Fruit fly (Drosophila melanogaster) whole organism, embryonic: ENCODE measurements around the gene Mtr3.

Experiments used
- Asciz ChIP-seq: fragments of 200-800 bp; sonication (Bioruptor generic); optimal IDR thresholded peaks from 2 replicates; lab custom pipeline; 2017; ENCODE audit warnings: missing biosample characterization, mild to moderate bottlenecking, missing genetic modification characterization, missing genetic modification reagents
- CG10654 ChIP-seq: fragments of 200-800 bp; sonication (Bioruptor generic); optimal IDR thresholded peaks from 2 replicates; lab custom pipeline; 2016; ENCODE audit warnings: missing biosample characterization, missing genetic modification characterization
- CG11504 ChIP-seq: fragments of 200-800 bp; sonication (Bioruptor generic); optimal IDR thresholded peaks from 3 replicates; lab custom pipeline; 2019; ENCODE audit warnings: missing biosample characterization, mild to moderate bottlenecking, missing genetic modification characterization, moderate library complexity
- CG12071 ChIP-seq: fragments of 200-800 bp; sonication (Bioruptor generic); optimal IDR thresholded peaks from 3 replicates; lab custom pipeline; 2018; ENCODE audit warnings: missing biosample characterization, mild to moderate bottlenecking, missing genetic modification characterization
- CG12299 ChIP-seq: fragments of 200-800 bp; sonication (Bioruptor generic); optimal IDR thresholded peaks from 2 replicates; lab custom pipeline; 2018; ENCODE audit warnings: missing biosample characterization, mild to moderate bottlenecking, missing genetic modification characterization
- CG12391 ChIP-seq: fragments of 200-800 bp; sonication (Bioruptor generic); optimal IDR thresholded peaks from 3 replicates; lab custom pipeline; 2018; ENCODE audit warnings: missing biosample characterization, mild to moderate bottlenecking, missing genetic modification characterization, moderate library complexity
- CG17359 ChIP-seq: fragments of 200-800 bp; sonication (Bioruptor generic); optimal IDR thresholded peaks from 3 replicates; lab custom pipeline; 2018; ENCODE audit warnings: missing biosample characterization, mild to moderate bottlenecking, missing genetic modification characterization, moderate library complexity
- CG1792 ChIP-seq: fragments of 200-800 bp; sonication (Bioruptor generic); optimal IDR thresholded peaks from 2 replicates; lab custom pipeline; 2016; ENCODE audit warnings: missing biosample characterization, missing genetic modification characterization
- CG30403 ChIP-seq: fragments of 200-800 bp; sonication (Bioruptor generic); optimal IDR thresholded peaks from 3 replicates; lab custom pipeline; 2016; ENCODE audit warnings: missing biosample characterization, missing genetic modification characterization
- CG30431 ChIP-seq: fragments of 200-800 bp; sonication (Bioruptor generic); optimal IDR thresholded peaks from 2 replicates; lab custom pipeline; 2017; ENCODE audit warnings: missing biosample characterization, missing genetic modification characterization
- CG3847 ChIP-seq: fragments of 200-800 bp; sonication (Bioruptor generic); IDR thresholded peaks from 2 replicates; pipeline ENCODE4 v1.3.6; 2022; ENCODE audit warnings: missing biosample characterization, missing genetic modification characterization
- CG42726 ChIP-seq: fragments of 200-800 bp; sonication (Bioruptor generic); IDR thresholded peaks from 2 replicates; pipeline ENCODE4 v1.3.6; 2022; ENCODE audit warnings: missing biosample characterization, missing genetic modification characterization; ENCODE audit not compliant: partially characterized antibody
- CG5953 ChIP-seq: fragments of 200-800 bp; sonication (Bioruptor generic); IDR thresholded peaks from 2 replicates; pipeline ENCODE4 v1.3.6; 2022; ENCODE audit warnings: missing biosample characterization, missing genetic modification characterization
- CG6254 ChIP-seq: fragments of 200-800 bp; sonication (Bioruptor generic); optimal IDR thresholded peaks from 3 replicates; lab custom pipeline; 2017; ENCODE audit warnings: mild to moderate bottlenecking, missing biosample characterization, missing genetic modification reagents, missing genetic modification characterization
- CG6654 ChIP-seq: fragments of 200-800 bp; sonication (Bioruptor generic); optimal IDR thresholded peaks from 2 replicates; lab custom pipeline; 2017; ENCODE audit warnings: missing biosample characterization, mild to moderate bottlenecking, missing genetic modification characterization
- CG6683 ChIP-seq: fragments of 200-800 bp; sonication (Bioruptor generic); optimal IDR thresholded peaks from 2 replicates; lab custom pipeline; 2017; ENCODE audit warnings: missing biosample characterization, mild to moderate bottlenecking, missing genetic modification characterization, missing genetic modification reagents
- CG7839 ChIP-seq: fragments of 200-800 bp; sonication (Bioruptor generic); optimal IDR thresholded peaks from 3 replicates; lab custom pipeline; 2018; ENCODE audit warnings: missing biosample characterization, mild to moderate bottlenecking, missing genetic modification characterization, moderate library complexity
- CG8290 ChIP-seq, 3 experiments: fragments of 200-800 bp; sonication (Bioruptor generic); optimal IDR thresholded peaks; 2 replicates each; lab custom pipeline; 2016 to 2019; ENCODE audit warnings: missing biosample characterization in 3 of 3, missing genetic modification characterization in 3 of 3, mild to moderate bottlenecking in 2 of 3, moderate library complexity in 1 of 3
- Dbx ChIP-seq: fragments of 200-800 bp; sonication (Bioruptor generic); IDR thresholded peaks from 3 replicates; pipeline ENCODE4 v1.3.6; 2022; ENCODE audit warnings: missing biosample characterization, missing genetic modification characterization
- Deaf1 ChIP-seq: fragments of 200-800 bp; optimal IDR thresholded peaks from 3 replicates; lab custom pipeline; 2019; ENCODE audit warnings: missing biosample characterization, mild to moderate bottlenecking, missing genetic modification characterization, moderate library complexity
- Dek ChIP-seq: fragments of 200-800 bp; sonication (Bioruptor generic); optimal IDR thresholded peaks from 3 replicates; lab custom pipeline; 2019; ENCODE audit warnings: missing biosample characterization, mild to moderate bottlenecking, missing genetic modification characterization, moderate library complexity
- Dip2 ChIP-seq: fragments of 200-800 bp; sonication (Bioruptor generic); IDR thresholded peaks from 2 replicates; pipeline ENCODE4 v1.3.6; 2022; ENCODE audit warnings: missing biosample characterization, missing genetic modification characterization
- Dll ChIP-seq: fragments of 200-800 bp; sonication (Bioruptor generic); IDR thresholded peaks from 4 replicates; pipeline ENCODE4 v1.3.6; 2022; ENCODE audit warnings: missing biosample characterization, missing genetic modification characterization; ENCODE audit not compliant: partially characterized antibody
- Dp ChIP-seq: fragments of 200-800 bp; sonication (Bioruptor generic); optimal IDR thresholded peaks from 2 replicates; lab custom pipeline; 2018; ENCODE audit warnings: missing biosample characterization, mild to moderate bottlenecking, missing genetic modification characterization, moderate library complexity
- Gug ChIP-seq: fragments of 200-800 bp; sonication (Bioruptor generic); IDR thresholded peaks from 4 replicates; pipeline ENCODE4 v1.3.6; 2022; ENCODE audit warnings: missing biosample characterization, missing genetic modification characterization
- HLH54F ChIP-seq: fragments of 200-800 bp; sonication (Bioruptor generic); optimal IDR thresholded peaks from 3 replicates; lab custom pipeline; 2016; ENCODE audit warnings: missing biosample characterization, missing genetic modification characterization
- Hmr ChIP-seq: fragments of 200-800 bp; sonication (Bioruptor generic); optimal IDR thresholded peaks from 3 replicates; lab custom pipeline; 2017; ENCODE audit warnings: mild to moderate bottlenecking, missing biosample characterization, missing genetic modification reagents, missing genetic modification characterization
- Hr39 ChIP-seq: fragments of >200 bp; optimal IDR thresholded peaks from 2 replicates; lab custom pipeline; 2017
- Hr51 ChIP-seq, 2 experiments: fragments of 200-800 bp; sonication (Bioruptor generic); optimal IDR thresholded peaks; 2 replicates in 1 of 2; 3 replicates in 1 of 2; lab custom pipeline; 2016 to 2018; ENCODE audit warnings: missing biosample characterization in 2 of 2, missing genetic modification characterization in 2 of 2, mild to moderate bottlenecking in 1 of 2, moderate library complexity in 1 of 2
- Lim3 ChIP-seq: fragments of 200-800 bp; sonication (Bioruptor generic); IDR thresholded peaks from 2 replicates; pipeline ENCODE4 v1.3.6; 2022; ENCODE audit warnings: missing biosample characterization, missing genetic modification characterization
- Meics ChIP-seq: fragments of 200-800 bp; sonication (Bioruptor generic); optimal IDR thresholded peaks from 2 replicates; lab custom pipeline; 2017; ENCODE audit warnings: missing biosample characterization, mild to moderate bottlenecking, missing genetic modification characterization
- Ravus ChIP-seq: fragments of 200-800 bp; sonication (Bioruptor generic); IDR thresholded peaks from 2 replicates; pipeline ENCODE4 v1.3.6; 2022; ENCODE audit warnings: missing biosample characterization, missing genetic modification characterization
- Rx ChIP-seq: fragments of 200-800 bp; sonication (Bioruptor generic); IDR thresholded peaks from 2 replicates; pipeline ENCODE4 v1.3.6; 2022; ENCODE audit warnings: missing biosample characterization, missing genetic modification characterization
- Side ChIP-seq: fragments of 200-800 bp; sonication (Bioruptor generic); optimal IDR thresholded peaks from 2 replicates; lab custom pipeline; 2016; ENCODE audit warnings: missing biosample characterization, missing genetic modification characterization
- Six4 ChIP-seq: fragments of 200-800 bp; sonication (Bioruptor generic); optimal IDR thresholded peaks from 2 replicates; lab custom pipeline; 2016; ENCODE audit warnings: missing biosample characterization, missing genetic modification characterization
- Spps ChIP-seq: fragments of 200-800 bp; sonication (Bioruptor generic); optimal IDR thresholded peaks from 2 replicates; lab custom pipeline; 2018; ENCODE audit warnings: missing biosample characterization, mild to moderate bottlenecking, missing genetic modification characterization
- Sry-β ChIP-seq: fragments of 200-800 bp; sonication (Bioruptor generic); optimal IDR thresholded peaks from 2 replicates; lab custom pipeline; 2018; ENCODE audit warnings: missing biosample characterization, mild to moderate bottlenecking, missing genetic modification characterization, moderate library complexity
- cg ChIP-seq: fragments of 200-800 bp; sonication (Bioruptor generic); optimal IDR thresholded peaks from 3 replicates; lab custom pipeline; 2019; ENCODE audit warnings: missing biosample characterization, mild to moderate bottlenecking, missing genetic modification characterization, moderate library complexity
- dimm ChIP-seq: fragments of 200-800 bp; sonication (Bioruptor generic); IDR thresholded peaks from 2 replicates; pipeline ENCODE4 v1.3.6; 2022; ENCODE audit warnings: missing biosample characterization, missing genetic modification characterization
- inv ChIP-seq: fragments of 200-800 bp; sonication (Bioruptor generic); IDR thresholded peaks from 2 replicates; pipeline ENCODE4 v1.3.6; 2022; ENCODE audit warnings: missing biosample characterization, missing genetic modification characterization; ENCODE audit not compliant: partially characterized antibody
- jumu ChIP-seq: fragments of 200-800 bp; sonication (Bioruptor generic); optimal IDR thresholded peaks from 3 replicates; lab custom pipeline; 2016; ENCODE audit warnings: missing biosample characterization, missing genetic modification characterization
- nmo ChIP-seq: fragments of 200-800 bp; sonication (Bioruptor generic); optimal IDR thresholded peaks from 2 replicates; lab custom pipeline; 2018; ENCODE audit warnings: missing biosample characterization, mild to moderate bottlenecking, missing genetic modification characterization, moderate library complexity
- ranshi ChIP-seq: fragments of 200-800 bp; sonication (Bioruptor generic); IDR thresholded peaks from 2 replicates; pipeline ENCODE4 v1.3.6; 2022; ENCODE audit warnings: missing biosample characterization, missing genetic modification characterization
- slp2 ChIP-seq: fragments of 200-800 bp; sonication (Bioruptor generic); optimal IDR thresholded peaks from 2 replicates; lab custom pipeline; 2016; ENCODE audit warnings: missing biosample characterization, missing genetic modification characterization
- sna ChIP-seq: fragments of 200-800 bp; sonication (Bioruptor generic); IDR thresholded peaks from 2 replicates; pipeline ENCODE4 v1.3.6; 2022; ENCODE audit warnings: missing biosample characterization, missing genetic modification characterization; ENCODE audit not compliant: partially characterized antibody
- stc ChIP-seq: fragments of 200-800 bp; sonication (Bioruptor generic); IDR thresholded peaks from 2 replicates; pipeline ENCODE4 v1.3.6; 2022; ENCODE audit warnings: missing biosample characterization, missing genetic modification characterization
- tgo ChIP-seq: fragments of 200-800 bp; sonication (Bioruptor generic); IDR thresholded peaks from 3 replicates; pipeline ENCODE4 v1.3.6; 2022; ENCODE audit warnings: missing biosample characterization, missing genetic modification characterization
- unpg ChIP-seq: fragments of 200-800 bp; sonication (Bioruptor generic); optimal IDR thresholded peaks from 3 replicates; lab custom pipeline; 2018; ENCODE audit warnings: missing biosample characterization, mild to moderate bottlenecking, missing genetic modification characterization, moderate library complexity
- wek ChIP-seq: fragments of 200-800 bp; sonication (Bioruptor generic); optimal IDR thresholded peaks from 3 replicates; lab custom pipeline; 2018; ENCODE audit warnings: missing biosample characterization, mild to moderate bottlenecking, missing genetic modification characterization, moderate library complexity

The Mtr3 gene

dm6 chr3L:19908201-19909127 lies 5.1 kb downstream of the Mtr3 start:
- TF ChIP-seq Deaf1 (tag; lab: Kevin White, UChicago) (no peak), dimm (GFP tag; lab: Robert Waterston, UW) (no peak), Spps (no peak), CG17359 (tag; lab: Kevin White, UChicago) (no peak), Asciz (GFP tag; lab: Kevin White, UChicago) (peak; percentile 8), Dek (tag; lab: Kevin White, UChicago) (no peak), Six4 (GFP tag; lab: Kevin White, UChicago) (no peak), slp2 (no peak), Meics (no peak), Side (no peak), CG8290 (GFP tag; optimal IDR thresholded peaks at IDR 0.05; lab: Kevin White, UChicago) (no peak), CG8290 (tag; optimal IDR thresholded peaks at IDR 0.05; lab: Kevin White, UChicago) (peak in 1 of 2 experiments; percentile 4), inv (GFP tag; lab: Robert Waterston, UW) (no peak), CG12391 (tag; lab: Kevin White, UChicago) (no peak), ranshi (GFP tag; lab: Robert Waterston, UW) (no peak), CG30431 (GFP tag; lab: Kevin White, UChicago) (no peak), CG7839 (tag; lab: Kevin White, UChicago) (no peak), Hr51 (GFP tag; optimal IDR thresholded peaks at IDR 0.05; lab: Kevin White, UChicago) (no peak), Dbx (GFP tag; lab: Robert Waterston, UW) (0 out of 3 replicates have a peak, but pooled peaks have one; percentile 14), Hr39 (lab: Kevin White, UChicago) (no peak), CG12299 (tag; lab: Kevin White, UChicago) (no peak), nmo (GFP tag; lab: Kevin White, UChicago) (no peak), Lim3 (GFP tag; lab: Robert Waterston, UW) (no peak), CG12071 (GFP tag; lab: Kevin White, UChicago) (no peak), Sry-β (GFP tag; lab: Kevin White, UChicago) (no peak), wek (GFP tag; lab: Kevin White, UChicago) (no peak), Dp (GFP tag; lab: Kevin White, UChicago) (no peak), CG30403 (GFP tag; lab: Kevin White, UChicago) (no peak), HLH54F (no peak), CG10654 (GFP tag; lab: Kevin White, UChicago) (no peak), CG6654 (no peak), jumu (GFP tag; lab: Kevin White, UChicago) (no peak), CG11504 (tag; lab: Kevin White, UChicago) (no peak), Ravus (GFP tag; lab: Robert Waterston, UW) (no peak), sna (GFP tag; lab: Robert Waterston, UW) (no peak), Hmr (GFP tag; lab: Kevin White, UChicago) (no peak), tgo (no peak), unpg (no peak), CG6683 (GFP tag; lab: Kevin White, UChicago) (no peak), cg (GFP tag; lab: Kevin White, UChicago) (peak; percentile 87), CG42726 (no peak), CG1792 (GFP tag; lab: Kevin White, UChicago) (no peak), Gug (GFP tag; lab: Robert Waterston, UW) (no peak), CG5953 (GFP tag; lab: Robert Waterston, UW) (no peak), Dll (GFP tag; lab: Robert Waterston, UW) (no peak), stc (no peak), Rx (GFP tag; lab: Robert Waterston, UW) (no peak), Dip2 (GFP tag; lab: Robert Waterston, UW) (no peak), CG3847 (GFP tag; lab: Robert Waterston, UW) (no peak), CG6254 (GFP tag; lab: Kevin White, UChicago) (no peak)
